Worm (Caenorhabditis elegans) whole organism, L1 larva: ENCODE results near the gene F35C11.6.

Experiments used
- C16A3.4 ChIP-seq: fragments of 150-350 bp; optimal IDR thresholded peaks from 2 replicates; lab custom pipeline; 2014; ENCODE audit warnings: missing biosample characterization, missing genetic modification characterization
- C34B4.2 ChIP-seq: sonication (generic microtip); optimal IDR thresholded peaks from 2 replicates; lab custom pipeline; 2017; ENCODE audit warnings: mild to moderate bottlenecking, missing genetic modification characterization, missing compliant biosample characterization
- alr-1 ChIP-seq: fragments of 200-800 bp; sonication (Bioruptor generic); optimal IDR thresholded peaks from 2 replicates; lab custom pipeline; 2018; ENCODE audit warnings: borderline replicate concordance, mild to moderate bottlenecking, missing genetic modification characterization, missing compliant biosample characterization
- aly-2 ChIP-seq: fragments of 150-350 bp; optimal IDR thresholded peaks from 2 replicates; lab custom pipeline; 2014; ENCODE audit warnings: missing biosample characterization, missing genetic modification characterization
- ama-1 ChIP-seq: fragments of 150-350 bp; optimal IDR thresholded peaks from 2 replicates; lab custom pipeline; 2014
- ceh-8 ChIP-seq: fragments of 200-800 bp; sonication (Bioruptor generic); optimal IDR thresholded peaks from 2 replicates; lab custom pipeline; 2018; ENCODE audit warnings: mild to moderate bottlenecking, missing genetic modification characterization, moderate library complexity, missing compliant biosample characterization
- ceh-88 ChIP-seq: fragments of 200-800 bp; sonication (Bioruptor generic); IDR thresholded peaks from 2 replicates; pipeline ENCODE4 v1.3.6; 2022; ENCODE audit warnings: missing genetic modification characterization, missing compliant biosample characterization
- ceh-90 ChIP-seq: sonication (generic microtip); optimal IDR thresholded peaks from 2 replicates; lab custom pipeline; 2016; ENCODE audit warnings: missing genetic modification characterization, missing compliant biosample characterization
- ces-1 ChIP-seq: fragments of 150-350 bp; optimal IDR thresholded peaks from 2 replicates; lab custom pipeline; 2014; ENCODE audit warnings: missing biosample characterization, missing genetic modification reagents, missing genetic modification characterization
- efl-1 ChIP-seq, 4 experiments: fragments of 150-350 bp; optimal IDR thresholded peaks in 3 of 4; peaks in 1 of 4; 1 replicate in 1 of 4; 2 replicates in 3 of 4; lab custom pipeline; 2014; ENCODE audit warnings: missing biosample characterization in 2 of 4, missing genetic modification characterization in 2 of 4, missing genetic modification reagents in 2 of 4
- efl-3 ChIP-seq: fragments of 200-800 bp; sonication (Bioruptor generic); optimal IDR thresholded peaks from 2 replicates; lab custom pipeline; 2018; ENCODE audit warnings: mild to moderate bottlenecking, missing genetic modification characterization, missing compliant biosample characterization
- egl-13 ChIP-seq: sonication (generic microtip); optimal IDR thresholded peaks from 2 replicates; lab custom pipeline; 2016; ENCODE audit warnings: missing genotype, missing genetic modification reagents, missing genetic modification characterization, missing compliant biosample characterization
- egl-27 ChIP-seq, 2 experiments: fragments of 150-350 bp in 1 of 2; sonication (generic microtip); optimal IDR thresholded peaks; 3 replicates each; lab custom pipeline; 2017 to 2018; ENCODE audit warnings: missing biosample characterization in 2 of 2, missing genetic modification characterization in 2 of 2, missing genetic modification reagents in 2 of 2
- elt-3 ChIP-seq, 6 experiments: fragments of 150-350 bp in 1 of 6; sonication (generic microtip); optimal IDR thresholded peaks; 2 replicates each; lab custom pipeline; 2017 to 2018; ENCODE audit warnings: missing biosample characterization in 6 of 6, missing genetic modification characterization in 6 of 6, inconsistent platforms in 1 of 6
- ets-5 ChIP-seq: fragments of 200-800 bp; sonication (Bioruptor generic); IDR thresholded peaks from 2 replicates; pipeline ENCODE4 v1.3.6; 2022; ENCODE audit warnings: missing genetic modification characterization, missing compliant biosample characterization
- fkh-10 ChIP-seq: sonication (generic microtip); optimal IDR thresholded peaks from 2 replicates; lab custom pipeline; 2017; ENCODE audit warnings: missing biosample characterization, missing genetic modification reagents, missing genetic modification characterization
- fkh-8 ChIP-seq: sonication (generic microtip); optimal IDR thresholded peaks from 2 replicates; lab custom pipeline; 2016; ENCODE audit warnings: mild to moderate bottlenecking, missing genetic modification characterization, missing compliant biosample characterization
- fos-1 ChIP-seq: fragments of 150-350 bp; optimal IDR thresholded peaks from 2 replicates; lab custom pipeline; 2014; ENCODE audit warnings: missing biosample characterization, missing genetic modification characterization
- hlh-17 ChIP-seq: fragments of 200-800 bp; sonication (Bioruptor generic); optimal IDR thresholded peaks from 2 replicates; lab custom pipeline; 2018; ENCODE audit warnings: missing genetic modification characterization, mild to moderate bottlenecking, missing compliant biosample characterization, moderate library complexity, borderline replicate concordance
- hlh-4 ChIP-seq: sonication (generic microtip); optimal IDR thresholded peaks from 2 replicates; lab custom pipeline; 2016; ENCODE audit warnings: mild to moderate bottlenecking, missing genetic modification characterization, missing compliant biosample characterization
- hpl-2 ChIP-seq: fragments of 150-350 bp; optimal IDR thresholded peaks from 2 replicates; lab custom pipeline; 2014; ENCODE audit warnings: missing biosample characterization, missing genetic modification reagents, missing genetic modification characterization
- irx-1 ChIP-seq: sonication (generic microtip); optimal IDR thresholded peaks from 2 replicates; lab custom pipeline; 2016; ENCODE audit warnings: missing genetic modification characterization, missing compliant biosample characterization
- isw-1 ChIP-seq: fragments of 200-800 bp; sonication (Bioruptor generic); IDR thresholded peaks from 2 replicates; pipeline ENCODE4 v1.3.6; 2022; ENCODE audit warnings: missing genetic modification characterization, missing compliant biosample characterization
- jun-1 ChIP-seq: fragments of 150-350 bp; optimal IDR thresholded peaks from 2 replicates; lab custom pipeline; 2014; ENCODE audit warnings: missing biosample characterization, missing genetic modification reagents, missing genetic modification characterization
- lin-13 ChIP-seq: fragments of 150-350 bp; optimal IDR thresholded peaks from 2 replicates; lab custom pipeline; 2014; ENCODE audit warnings: missing biosample characterization, missing genetic modification reagents, missing genetic modification characterization
- lin-14 ChIP-seq: fragments of 200-800 bp; sonication (Bioruptor generic); optimal IDR thresholded peaks from 2 replicates; lab custom pipeline; 2018; ENCODE audit warnings: mild to moderate bottlenecking, missing genetic modification characterization, moderate library complexity, missing compliant biosample characterization
- lin-35 ChIP-seq, 2 experiments: fragments of 150-350 bp; optimal IDR thresholded peaks; 2 replicates each; lab custom pipeline; 2014; ENCODE audit warnings: missing biosample characterization in 2 of 2, missing genetic modification characterization in 2 of 2, missing genetic modification reagents in 2 of 2
- lin-39 ChIP-seq: fragments of 150-350 bp; optimal IDR thresholded peaks from 2 replicates; lab custom pipeline; 2014; ENCODE audit warnings: missing biosample characterization, missing genetic modification reagents, missing genetic modification characterization
- mab-9 ChIP-seq: fragments of 200-800 bp; sonication (Bioruptor generic); IDR thresholded peaks from 2 replicates; pipeline ENCODE4 v1.3.6; 2022; ENCODE audit warnings: missing genetic modification reagents, missing genetic modification characterization, missing compliant biosample characterization
- mep-1 ChIP-seq: fragments of 150-350 bp; optimal IDR thresholded peaks from 2 replicates; lab custom pipeline; 2014; ENCODE audit warnings: missing biosample characterization, missing genetic modification characterization
- nhr-11 ChIP-seq: fragments of 150-350 bp; optimal IDR thresholded peaks from 2 replicates; lab custom pipeline; 2014; ENCODE audit warnings: missing biosample characterization, missing genetic modification characterization
- nhr-19 ChIP-seq: fragments of 200-800 bp; sonication (Bioruptor generic); conservative IDR thresholded peaks from 2 replicates; pipeline ENCODE4 v1.3.6; 2022; ENCODE audit warnings: missing genetic modification characterization, missing compliant biosample characterization
- nhr-237 ChIP-seq: fragments of 150-350 bp; optimal IDR thresholded peaks from 2 replicates; lab custom pipeline; 2014; ENCODE audit warnings: missing biosample characterization, missing genetic modification characterization
- nhr-28 ChIP-seq: fragments of 150-350 bp; optimal IDR thresholded peaks from 2 replicates; lab custom pipeline; 2014; ENCODE audit warnings: missing biosample characterization, missing genetic modification characterization
- nhr-47 ChIP-seq: sonication (generic microtip); optimal IDR thresholded peaks from 2 replicates; lab custom pipeline; 2016; ENCODE audit warnings: mild to moderate bottlenecking, missing genetic modification characterization, moderate library complexity, missing compliant biosample characterization
- nhr-71 ChIP-seq: sonication (generic microtip); optimal IDR thresholded peaks from 2 replicates; lab custom pipeline; 2016; ENCODE audit warnings: mild to moderate bottlenecking, missing genetic modification characterization, moderate library complexity, missing compliant biosample characterization
- nhr-76 ChIP-seq: sonication (generic microtip); optimal IDR thresholded peaks from 2 replicates; lab custom pipeline; 2017; ENCODE audit warnings: missing biosample characterization, missing genetic modification characterization
- nhr-77 ChIP-seq: fragments of 150-350 bp; optimal IDR thresholded peaks from 2 replicates; lab custom pipeline; 2014; ENCODE audit warnings: missing biosample characterization, missing genetic modification characterization
- nhr-85 ChIP-seq: sonication (generic microtip); peaks from one replicate; lab custom pipeline; 2016; ENCODE audit warnings: missing genetic modification characterization, inconsistent platforms, missing compliant biosample characterization
- nhr-90 ChIP-seq: sonication (generic microtip); optimal IDR thresholded peaks from 2 replicates; lab custom pipeline; 2016; ENCODE audit warnings: mild to moderate bottlenecking, missing genetic modification characterization, missing compliant biosample characterization; ENCODE audit not compliant: poor library complexity
- pag-3 ChIP-seq: sonication (generic microtip); optimal IDR thresholded peaks from 2 replicates; lab custom pipeline; 2017; ENCODE audit warnings: missing genetic modification characterization, mild to moderate bottlenecking, missing compliant biosample characterization, antibody characterized with exemption, borderline replicate concordance; ENCODE audit not compliant: insufficient read depth
- pqm-1 ChIP-seq: sonication (generic microtip); optimal IDR thresholded peaks from 3 replicates; lab custom pipeline; 2017; ENCODE audit warnings: missing biosample characterization, missing genetic modification characterization
- rnt-1 ChIP-seq: sonication (generic microtip); optimal IDR thresholded peaks from 2 replicates; lab custom pipeline; 2016; ENCODE audit warnings: mild to moderate bottlenecking, missing genetic modification characterization, moderate library complexity, missing compliant biosample characterization
- skn-1 ChIP-seq: fragments of 150-350 bp; optimal IDR thresholded peaks from 2 replicates; lab custom pipeline; 2014; ENCODE audit warnings: missing biosample characterization, missing genetic modification characterization
- snpc-4 ChIP-seq: fragments of 150-350 bp; optimal IDR thresholded peaks from 2 replicates; lab custom pipeline; 2014; ENCODE audit warnings: missing biosample characterization, missing genetic modification characterization
- sox-4 ChIP-seq: sonication (generic microtip); optimal IDR thresholded peaks from 2 replicates; lab custom pipeline; 2016; ENCODE audit warnings: missing genetic modification characterization, missing compliant biosample characterization
- sup-37 ChIP-seq: fragments of 200-800 bp; sonication (Bioruptor generic); optimal IDR thresholded peaks from 2 replicates; lab custom pipeline; 2018; ENCODE audit warnings: mild to moderate bottlenecking, missing genetic modification characterization, missing compliant biosample characterization
- tlp-1 ChIP-seq: fragments of 150-350 bp; optimal IDR thresholded peaks from 2 replicates; lab custom pipeline; 2014; ENCODE audit warnings: missing biosample characterization, missing genetic modification characterization
- unc-30 ChIP-seq: sonication (generic microtip); optimal IDR thresholded peaks from 2 replicates; lab custom pipeline; 2017; ENCODE audit warnings: missing biosample characterization, missing genetic modification characterization
- unc-86 ChIP-seq: sonication (generic microtip); optimal IDR thresholded peaks from 2 replicates; lab custom pipeline; 2016; ENCODE audit warnings: missing genetic modification characterization, missing compliant biosample characterization
- unc-98 ChIP-seq: fragments of 200-800 bp; sonication (Bioruptor generic); IDR thresholded peaks from 2 replicates; pipeline ENCODE4 v1.3.6; 2022; ENCODE audit warnings: missing genetic modification characterization, missing compliant biosample characterization
- xbp-1 ChIP-seq: sonication (generic microtip); optimal IDR thresholded peaks from 2 replicates; lab custom pipeline; 2016; ENCODE audit warnings: missing genetic modification characterization, missing compliant biosample characterization
- zag-1 ChIP-seq: fragments of 150-350 bp; optimal IDR thresholded peaks from 2 replicates; lab custom pipeline; 2014; ENCODE audit warnings: missing biosample characterization, missing genetic modification characterization
- ztf-11 ChIP-seq, 2 experiments: sonication (generic microtip); optimal IDR thresholded peaks; 2 replicates each; lab custom pipeline; 2016 to 2017; ENCODE audit warnings: missing genetic modification characterization in 2 of 2, missing biosample characterization in 1 of 2, missing compliant biosample characterization in 1 of 2

F35C11.6 gene

ce11 chrII:8226475-8226874 is 32.5 kb downstream of the F35C11.6 start (continued):
- no peak for TF ChIP-seq ces-1
- TF ChIP-seq unc-30 (tag; lab: Kevin White, UChicago) = no peak
- TF ChIP-seq snpc-4 (tag; lab: Kevin White, UChicago) = no peak
- TF ChIP-seq nhr-11 (tag; lab: Kevin White, UChicago) = no peak
- TF ChIP-seq pqm-1 (tag; lab: Kevin White, UChicago) = peak; percentile 10
- TF ChIP-seq mab-9 (GFP tag; lab: Robert Waterston, UW) = no peak
- TF ChIP-seq fos-1 = no peak
- no peak for TF ChIP-seq sox-4 (tag; lab: Kevin White, UChicago)
- no peak for TF ChIP-seq C16A3.4 (tag; lab: Kevin White, UChicago)
- no peak for TF ChIP-seq lin-13
- TF ChIP-seq aly-2 (tag; lab: Kevin White, UChicago) = no peak
- TF ChIP-seq nhr-77 (tag; lab: Kevin White, UChicago) = no peak
- no peak for TF ChIP-seq efl-3 (GFP tag; lab: Kevin White, UChicago)
- no peak for TF ChIP-seq lin-14 (GFP tag; lab: Kevin White, UChicago)
- no peak for TF ChIP-seq elt-3 (tag; optimal IDR thresholded peaks at IDR 0.05; lab: Kevin White, UChicago)
- no peak for TF ChIP-seq hlh-17 (GFP tag; lab: Kevin White, UChicago)
- TF ChIP-seq ceh-88 (GFP tag; lab: Robert Waterston, UW) = no peak
- no peak for TF ChIP-seq nhr-28 (tag; lab: Kevin White, UChicago)
- no peak for TF ChIP-seq fkh-10 (GFP tag; lab: Kevin White, UChicago)
- no peak for TF ChIP-seq ztf-11 (tag; optimal IDR thresholded peaks at IDR 0.05; lab: Kevin White, UChicago)
- no peak for TF ChIP-seq rnt-1 (tag; lab: Kevin White, UChicago)
- no peak for TF ChIP-seq xbp-1
- no peak for TF ChIP-seq sup-37 (GFP tag; lab: Kevin White, UChicago)
- no peak for TF ChIP-seq egl-13 (tag; lab: Kevin White, UChicago)
- no peak for TF ChIP-seq unc-98 (GFP tag; lab: Robert Waterston, UW)
- no peak for TF ChIP-seq nhr-237 (tag; lab: Kevin White, UChicago)
- TF ChIP-seq efl-1 (optimal IDR thresholded peaks at IDR 0.05; lab: Kevin White, UChicago) = peak in 1 of 2 experiments; percentile 1
- TF ChIP-seq efl-1 (GFP tag; optimal IDR thresholded peaks at IDR 0.05 in 1 of 2; lab: Kevin White, UChicago) = no peak
- no peak for TF ChIP-seq ceh-8
- TF ChIP-seq skn-1 (tag; lab: Kevin White, UChicago) = no peak
- TF ChIP-seq mep-1 = peak; percentile 40
- no peak for TF ChIP-seq C34B4.2 (tag; lab: Kevin White, UChicago)
- TF ChIP-seq ceh-90 = no peak
- TF ChIP-seq isw-1 (GFP tag; lab: Robert Waterston, UW) = no peak
- no peak for TF ChIP-seq irx-1 (tag; lab: Kevin White, UChicago)
- TF ChIP-seq lin-35 (GFP tag; optimal IDR thresholded peaks at IDR 0.05; lab: Kevin White, UChicago) = peak in 1 of 2 experiments; percentile 16
- no peak for TF ChIP-seq fkh-8
- no peak for TF ChIP-seq hlh-4 (tag; lab: Kevin White, UChicago)
- TF ChIP-seq nhr-19 (GFP tag; lab: Robert Waterston, UW) = no peak
- TF ChIP-seq ama-1 = no peak
- TF ChIP-seq zag-1 (tag; lab: Kevin White, UChicago) = no peak
- no peak for TF ChIP-seq nhr-85 (tag; lab: Kevin White, UChicago)
- no peak for TF ChIP-seq tlp-1 (tag; lab: Kevin White, UChicago)
- no peak for TF ChIP-seq hpl-2 (GFP tag; lab: Kevin White, UChicago)
- TF ChIP-seq ets-5 (GFP tag; lab: Robert Waterston, UW) = no peak
- no peak for TF ChIP-seq pag-3
- no peak for TF ChIP-seq nhr-76 (tag; lab: Kevin White, UChicago)
- TF ChIP-seq lin-39 (tag; lab: Kevin White, UChicago) = no peak
- peak; percentile 23 for TF ChIP-seq nhr-90
- TF ChIP-seq jun-1 (tag; lab: Kevin White, UChicago) = no peak
- TF ChIP-seq unc-86 (tag; lab: Kevin White, UChicago) = no peak
- TF ChIP-seq egl-27 (tag; optimal IDR thresholded peaks at IDR 0.05; lab: Kevin White, UChicago) = no peak
- no peak for TF ChIP-seq nhr-47 (tag; lab: Kevin White, UChicago)
- peak; percentile 42 for TF ChIP-seq nhr-71 (tag; lab: Kevin White, UChicago)
- TF ChIP-seq alr-1 = no peak
